Worm (Caenorhabditis elegans) whole organism, L3 larva: ENCODE measurements around the gene T19B10.12.

Experiments
- ZK546.5 ChIP-seq: sonication (generic microtip); optimal IDR thresholded peaks from 2 replicates; lab custom pipeline; 2017; ENCODE audit warnings: missing biosample characterization, missing genetic modification characterization
- aly-2 ChIP-seq: fragments of 150-350 bp; optimal IDR thresholded peaks from 2 replicates; lab custom pipeline; 2014; ENCODE audit warnings: missing biosample characterization, missing genetic modification characterization
- ceh-16 ChIP-seq: sonication (generic microtip); optimal IDR thresholded peaks from 2 replicates; lab custom pipeline; 2017; ENCODE audit warnings: missing biosample characterization, missing genetic modification characterization
- ceh-28 ChIP-seq: fragments of 150-350 bp; optimal IDR thresholded peaks from 2 replicates; lab custom pipeline; 2014; ENCODE audit warnings: missing biosample characterization, missing genetic modification reagents, missing genetic modification characterization
- ceh-9 ChIP-seq: sonication (generic microtip); optimal IDR thresholded peaks from 2 replicates; lab custom pipeline; 2018; ENCODE audit warnings: missing biosample characterization, missing genetic modification characterization
- daf-12 ChIP-seq: fragments of 150-350 bp; optimal IDR thresholded peaks from 2 replicates; lab custom pipeline; 2014; ENCODE audit warnings: missing biosample characterization, missing genetic modification reagents, missing genetic modification characterization
- elt-2 ChIP-seq: sonication (generic microtip); optimal IDR thresholded peaks from 2 replicates; lab custom pipeline; 2016; ENCODE audit warnings: missing genetic modification reagents, mild to moderate bottlenecking, missing genetic modification characterization, missing compliant biosample characterization
- elt-3 ChIP-seq, 3 experiments: fragments of 150-350 bp in 1 of 3; sonication (generic microtip) in 2 of 3; optimal IDR thresholded peaks; 2 replicates in 2 of 3; 4 replicates in 1 of 3; lab custom pipeline; 2014 to 2017; ENCODE audit warnings: missing biosample characterization in 3 of 3, missing genetic modification characterization in 3 of 3
- fkh-2 ChIP-seq: fragments of 150-350 bp; optimal IDR thresholded peaks from 2 replicates; lab custom pipeline; 2014; ENCODE audit warnings: missing biosample characterization, missing genetic modification reagents, missing genetic modification characterization
- hmg-11 ChIP-seq: sonication (generic microtip); optimal IDR thresholded peaks from 2 replicates; lab custom pipeline; 2016; ENCODE audit warnings: missing genetic modification characterization, missing compliant biosample characterization
- jun-1 ChIP-seq: fragments of 150-350 bp; optimal IDR thresholded peaks from 2 replicates; lab custom pipeline; 2014; ENCODE audit warnings: missing biosample characterization, missing genetic modification reagents, missing genetic modification characterization
- lin-15B ChIP-seq: fragments of 150-350 bp; optimal IDR thresholded peaks from 2 replicates; lab custom pipeline; 2014; ENCODE audit warnings: missing biosample characterization, missing genetic modification characterization
- mdl-1 ChIP-seq: fragments of 150-350 bp; optimal IDR thresholded peaks from 2 replicates; lab custom pipeline; 2014; ENCODE audit warnings: missing biosample characterization, missing genetic modification characterization
- mml-1 ChIP-seq: fragments of 150-350 bp; sonication (generic microtip); optimal IDR thresholded peaks from 3 replicates; lab custom pipeline; 2014; ENCODE audit warnings: missing biosample characterization, missing genetic modification characterization
- nhr-11 ChIP-seq: fragments of 150-350 bp; optimal IDR thresholded peaks from 2 replicates; lab custom pipeline; 2014; ENCODE audit warnings: missing biosample characterization, missing genetic modification characterization
- nhr-23 ChIP-seq: fragments of 150-350 bp; optimal IDR thresholded peaks from 2 replicates; lab custom pipeline; 2014; ENCODE audit warnings: missing biosample characterization, missing genetic modification reagents, missing genetic modification characterization
- nhr-237 ChIP-seq: fragments of 150-350 bp; optimal IDR thresholded peaks from 2 replicates; lab custom pipeline; 2014; ENCODE audit warnings: missing biosample characterization, missing genetic modification characterization
- nhr-25 ChIP-seq: sonication (generic microtip); optimal IDR thresholded peaks from 2 replicates; lab custom pipeline; 2017; ENCODE audit warnings: missing biosample characterization, missing genetic modification characterization
- nhr-43 ChIP-seq: sonication (generic microtip); optimal IDR thresholded peaks from 2 replicates; lab custom pipeline; 2016; ENCODE audit warnings: mild to moderate bottlenecking, missing genetic modification characterization, missing compliant biosample characterization; ENCODE audit not compliant: poor library complexity, severe bottlenecking
- nhr-67 ChIP-seq: fragments of 150-350 bp; optimal IDR thresholded peaks from 2 replicates; lab custom pipeline; 2014; ENCODE audit warnings: missing biosample characterization, missing genetic modification characterization
- nhr-76 ChIP-seq: fragments of 150-350 bp; sonication (generic microtip); optimal IDR thresholded peaks from 5 replicates; lab custom pipeline; 2014; ENCODE audit warnings: missing biosample characterization, missing genetic modification characterization
- nhr-77 ChIP-seq: fragments of 150-350 bp; optimal IDR thresholded peaks from 2 replicates; lab custom pipeline; 2014; ENCODE audit warnings: missing biosample characterization, missing genetic modification characterization
- pha-4 ChIP-seq: fragments of 150-350 bp; optimal IDR thresholded peaks from 2 replicates; lab custom pipeline; 2014; ENCODE audit warnings: missing biosample characterization, missing genetic modification reagents, missing genetic modification characterization
- pqm-1 ChIP-seq: fragments of 150-350 bp; optimal IDR thresholded peaks from 2 replicates; lab custom pipeline; 2017; ENCODE audit warnings: missing biosample characterization, missing genetic modification characterization, inconsistent platforms
- sea-2 ChIP-seq: fragments of 150-350 bp; sonication (generic microtip); optimal IDR thresholded peaks from 4 replicates; lab custom pipeline; 2014; ENCODE audit warnings: missing biosample characterization, missing genetic modification reagents, missing genetic modification characterization
- skn-1 ChIP-seq: fragments of 150-350 bp; optimal IDR thresholded peaks from 2 replicates; lab custom pipeline; 2014; ENCODE audit warnings: missing biosample characterization, missing genetic modification characterization
- snpc-4 ChIP-seq: fragments of 150-350 bp; optimal IDR thresholded peaks from 2 replicates; lab custom pipeline; 2014; ENCODE audit warnings: missing biosample characterization, missing genetic modification characterization
- tbx-2 ChIP-seq: sonication (generic microtip); optimal IDR thresholded peaks from 2 replicates; lab custom pipeline; 2016; ENCODE audit warnings: mild to moderate bottlenecking, missing genetic modification characterization, missing compliant biosample characterization
- ztf-11 ChIP-seq: fragments of 150-350 bp; optimal IDR thresholded peaks from 2 replicates; lab custom pipeline; 2014; ENCODE audit warnings: missing biosample characterization, missing genetic modification characterization

Gene T19B10.12

ce11 chrV:11247846-11248245 lies 3.0 kb upstream of the T19B10.12 start, which contains the start of gene mam-4:
Gene mam-4, plus strand, starts transcription at chrV:11248146.
- TF ChIP-seq ztf-11 (tag; lab: Kevin White, UChicago) = no peak
- no peak for TF ChIP-seq nhr-77 (tag; lab: Kevin White, UChicago)
- no peak for TF ChIP-seq ZK546.5 (tag; lab: Kevin White, UChicago)
- TF ChIP-seq pha-4 (tag; lab: Kevin White, UChicago) = no peak

ce11 chrV:11251798-11252197 lies 963 bp downstream of the T19B10.12 start:
- no peak for TF ChIP-seq ztf-11 (tag; lab: Kevin White, UChicago)
- no peak for TF ChIP-seq nhr-43 (tag; lab: Kevin White, UChicago)
- TF ChIP-seq nhr-76 (tag; lab: Kevin White, UChicago) = no peak
- no peak for TF ChIP-seq nhr-67 (tag; lab: Kevin White, UChicago)
- TF ChIP-seq ceh-28 (tag; lab: Kevin White, UChicago) = no peak
- no peak for TF ChIP-seq elt-3 (tag; optimal IDR thresholded peaks at IDR 0.05; lab: Kevin White, UChicago)
- no peak for TF ChIP-seq nhr-237 (tag; lab: Kevin White, UChicago)
- TF ChIP-seq fkh-2 (tag; lab: Kevin White, UChicago) = no peak
- no peak for TF ChIP-seq nhr-11 (tag; lab: Kevin White, UChicago)
- no peak for TF ChIP-seq aly-2 (tag; lab: Kevin White, UChicago)
- TF ChIP-seq, all 47 proteins: peak for 0

- TF ChIP-seq mdl-1 (tag; lab: Kevin White, UChicago) (no peak), mml-1 (tag; lab: Kevin White, UChicago) (no peak), pha-4 (tag; lab: Kevin White, UChicago) (no peak), lin-15B (no peak), sea-2 (GFP tag; lab: Kevin White, UChicago) (no peak), nhr-237 (tag; lab: Kevin White, UChicago) (no peak), pqm-1 (tag; lab: Kevin White, UChicago) (no peak), nhr-23 (tag; lab: Kevin White, UChicago) (no peak), nhr-43 (tag; lab: Kevin White, UChicago) (no peak), ceh-28 (tag; lab: Kevin White, UChicago) (no peak), daf-12 (tag; lab: Kevin White, UChicago) (no peak), hmg-11 (tag; lab: Kevin White, UChicago) (no peak), elt-2 (no peak)
- TF ChIP-seq, all 47 proteins: peak for 0
Measured at ce11 chrV:11252429-11252828, 1.6 kb downstream of the T19B10.12 start, which contains the start of gene srsx-33. Gene srsx-33, minus strand, starts transcription at chrV:11252529.

ce11 chrV:11254980-11255379 lies 4.1 kb downstream of the T19B10.12 start, which contains the start of gene srsx-31:
Gene srsx-31, minus strand, starts transcription at chrV:11255080.
- no peak for TF ChIP-seq snpc-4 (tag; lab: Kevin White, UChicago)
- no peak for TF ChIP-seq ceh-16 (tag; lab: Kevin White, UChicago)
- TF ChIP-seq skn-1 (tag; lab: Kevin White, UChicago) = no peak
- no peak for TF ChIP-seq tbx-2 (tag; lab: Kevin White, UChicago)
- TF ChIP-seq nhr-25 (tag; lab: Kevin White, UChicago) = no peak
- no peak for TF ChIP-seq ceh-9 (tag; lab: Kevin White, UChicago)
- no peak for TF ChIP-seq nhr-11 (tag; lab: Kevin White, UChicago)
- TF ChIP-seq daf-12 (tag; lab: Kevin White, UChicago) = no peak

ce11 chrV:11258896-11259295 lies 8.1 kb downstream of the T19B10.12 start, which contains the start of gene lgc-36:
Gene lgc-36, minus strand, starts transcription at chrV:11258996.
- TF ChIP-seq jun-1 = no peak
- no peak for TF ChIP-seq nhr-11 (tag; lab: Kevin White, UChicago)

- TF ChIP-seq nhr-67 (tag; lab: Kevin White, UChicago) (no peak), sea-2 (GFP tag; lab: Kevin White, UChicago) (no peak), pha-4 (tag; lab: Kevin White, UChicago) (no peak), snpc-4 (tag; lab: Kevin White, UChicago) (no peak)
Measured at ce11 chrV:11260622-11261021, 9.8 kb downstream of the T19B10.12 start, which contains the start of gene F07B10.7. Gene F07B10.7, minus strand, starts transcription at chrV:11260722.
